Worm (Caenorhabditis elegans) whole organism, early embryonic: ENCODE measurements around the gene F56D2.3.

Experiments used
- B0310.2 ChIP-seq: sonication (generic microtip); optimal IDR thresholded peaks from 2 replicates; lab custom pipeline; 2016; ENCODE audit warnings: mild to moderate bottlenecking, missing genetic modification characterization, missing compliant biosample characterization
- F13C5.2 ChIP-seq: sonication (generic microtip); optimal IDR thresholded peaks from 2 replicates; lab custom pipeline; 2017; ENCODE audit warnings: mild to moderate bottlenecking, missing genetic modification characterization, inconsistent platforms, missing compliant biosample characterization
- aly-1 ChIP-seq: sonication (generic microtip); optimal IDR thresholded peaks from 2 replicates; lab custom pipeline; 2016; ENCODE audit warnings: missing genetic modification characterization, missing compliant biosample characterization
- ama-1 ChIP-seq: fragments of 150-350 bp; optimal IDR thresholded peaks from 2 replicates; lab custom pipeline; 2014
- ceh-13 ChIP-seq: fragments of 200-800 bp; sonication (Bioruptor generic); optimal IDR thresholded peaks from 2 replicates; lab custom pipeline; 2018; ENCODE audit warnings: mild to moderate bottlenecking, missing genetic modification characterization, missing compliant biosample characterization
- ceh-36 ChIP-seq: sonication (generic microtip); optimal IDR thresholded peaks from 2 replicates; lab custom pipeline; 2016; ENCODE audit warnings: missing genetic modification characterization, inconsistent platforms, missing compliant biosample characterization
- ets-7 ChIP-seq: sonication (generic microtip); optimal IDR thresholded peaks from 2 replicates; lab custom pipeline; 2016; ENCODE audit warnings: missing genotype, missing genetic modification characterization, missing compliant biosample characterization
- flt-1 ChIP-seq: fragments of 200-800 bp; sonication (Bioruptor generic); IDR thresholded peaks from 2 replicates; pipeline ENCODE4 v1.3.6; 2022; ENCODE audit warnings: missing genetic modification characterization, missing compliant biosample characterization
- hmbx-1 ChIP-seq: sonication (generic microtip); optimal IDR thresholded peaks from 2 replicates; lab custom pipeline; 2016; ENCODE audit warnings: mild to moderate bottlenecking, missing genetic modification characterization, missing compliant biosample characterization
- hmg-4 ChIP-seq: fragments of 200-800 bp; sonication (Bioruptor generic); optimal IDR thresholded peaks from 2 replicates; lab custom pipeline; 2018; ENCODE audit warnings: mild to moderate bottlenecking, missing genetic modification characterization, missing compliant biosample characterization
- hnd-1 ChIP-seq: sonication (generic microtip); optimal IDR thresholded peaks from 2 replicates; lab custom pipeline; 2016; ENCODE audit warnings: missing genetic modification characterization, missing compliant biosample characterization
- pes-1 ChIP-seq: fragments of 200-800 bp; sonication (Bioruptor generic); IDR thresholded peaks from 2 replicates; pipeline ENCODE4 v1.3.6; 2022; ENCODE audit warnings: missing genetic modification reagents, missing genetic modification characterization, missing compliant biosample characterization
- scrt-1 ChIP-seq: fragments of 200-800 bp; sonication (Bioruptor generic); IDR thresholded peaks from 2 replicates; pipeline ENCODE4 v1.3.6; 2022; ENCODE audit warnings: missing genetic modification characterization, missing compliant biosample characterization
- sea-1 ChIP-seq: fragments of 200-800 bp; sonication (Bioruptor generic); conservative IDR thresholded peaks from 2 replicates; pipeline ENCODE4 v1.3.6; 2022; ENCODE audit warnings: missing genetic modification characterization, missing compliant biosample characterization
- tbx-11 ChIP-seq: fragments of 200-800 bp; sonication (Bioruptor generic); IDR thresholded peaks from 2 replicates; pipeline ENCODE4 v1.3.6; 2022; ENCODE audit warnings: missing genetic modification characterization, missing compliant biosample characterization
- tbx-37 ChIP-seq: fragments of 200-800 bp; sonication (Bioruptor generic); conservative IDR thresholded peaks from 2 replicates; pipeline ENCODE4 v1.3.6; 2022; ENCODE audit warnings: missing genetic modification reagents, missing genetic modification characterization, missing compliant biosample characterization
- tra-4 ChIP-seq: sonication (generic microtip); optimal IDR thresholded peaks from 2 replicates; lab custom pipeline; 2017; ENCODE audit warnings: missing genetic modification characterization, missing compliant biosample characterization

The F56D2.3 gene

ce11 chrIII:5599958-5600357 is 15.2 kb downstream of the F56D2.3 start, which contains the start of gene wdr-37:
Gene wdr-37, minus strand, starts transcription at chrIII:5600058.
- TF ChIP-seq hmbx-1 = no peak
- TF ChIP-seq scrt-1 (GFP tag; lab: Robert Waterston, UW) = no peak
- no peak for TF ChIP-seq sea-1 (GFP tag; lab: Robert Waterston, UW)

ce11 chrIII:5601999-5602398 is 17.3 kb downstream of the F56D2.3 start:
- peak; percentile 98 for TF ChIP-seq flt-1 (GFP tag; lab: Robert Waterston, UW)
- peak; percentile 96 for TF ChIP-seq tbx-11 (GFP tag; lab: Robert Waterston, UW)
- TF ChIP-seq tra-4 (tag; lab: Kevin White, UChicago) = peak; percentile 94
- peak; percentile 97 for TF ChIP-seq sea-1 (GFP tag; lab: Robert Waterston, UW)
- TF ChIP-seq aly-1 (tag; lab: Kevin White, UChicago) = peak; percentile 99
- TF ChIP-seq scrt-1 (GFP tag; lab: Robert Waterston, UW) = peak; percentile 98
- TF ChIP-seq hmbx-1 = peak; percentile 91
- TF ChIP-seq F13C5.2 (tag; lab: Kevin White, UChicago) = peak; percentile 97
- TF ChIP-seq ets-7 (tag; lab: Kevin White, UChicago) = peak; percentile 90
- TF ChIP-seq ceh-36 (tag; lab: Kevin White, UChicago) = peak; percentile 97
- TF ChIP-seq pes-1 = peak; percentile 97
- peak; percentile 91 for TF ChIP-seq ceh-13 (GFP tag; lab: Kevin White, UChicago)
- TF ChIP-seq hnd-1 (tag; lab: Kevin White, UChicago) = peak; percentile 86
- TF ChIP-seq hmg-4 (GFP tag; lab: Kevin White, UChicago) = peak; percentile 99
- peak; percentile 96 for TF ChIP-seq B0310.2 (tag; lab: Kevin White, UChicago)
- TF ChIP-seq tbx-37 = peak; percentile 96
- TF ChIP-seq ama-1 = no peak

ce11 chrIII:5603439-5603986 is 18.8 kb downstream of the F56D2.3 start, which contains the start of gene madf-11:
Gene madf-11, minus strand, starts transcription at chrIII:5603489.
- TF ChIP-seq flt-1 (GFP tag; lab: Robert Waterston, UW) (no peak), sea-1 (GFP tag; lab: Robert Waterston, UW) (no peak), B0310.2 (tag; lab: Kevin White, UChicago) (no peak), ets-7 (tag; lab: Kevin White, UChicago) (peak; percentile 1), scrt-1 (GFP tag; lab: Robert Waterston, UW) (no peak), hmbx-1 (no peak), ceh-13 (GFP tag; lab: Kevin White, UChicago) (no peak), pes-1 (no peak), ama-1 (no peak), ceh-36 (tag; lab: Kevin White, UChicago) (no peak), F13C5.2 (tag; lab: Kevin White, UChicago) (peak; percentile 6), hnd-1 (tag; lab: Kevin White, UChicago) (no peak), tra-4 (tag; lab: Kevin White, UChicago) (no peak), tbx-37 (0 out of 2 replicates have a peak, but pooled peaks have one; percentile 33), aly-1 (tag; lab: Kevin White, UChicago) (no peak), hmg-4 (GFP tag; lab: Kevin White, UChicago) (peak; percentile 68), tbx-11 (GFP tag; lab: Robert Waterston, UW) (no peak)

- TF ChIP-seq tra-4 (tag; lab: Kevin White, UChicago) = no peak
- no peak for TF ChIP-seq F13C5.2 (tag; lab: Kevin White, UChicago)
Observed at ce11 chrIII:5604080-5604479, 19.3 kb downstream of the F56D2.3 start, which contains the start of gene xnd-1. Gene xnd-1, plus strand, starts transcription at chrIII:5604460.

ce11 chrIII:5610276-5610675 is 25.5 kb downstream of the F56D2.3 start, which contains the start of gene C05D2.8:
Gene C05D2.8, minus strand, starts transcription at chrIII:5610346.
- TF ChIP-seq tra-4 (tag; lab: Kevin White, UChicago) (no peak), F13C5.2 (tag; lab: Kevin White, UChicago) (no peak), scrt-1 (GFP tag; lab: Robert Waterston, UW) (no peak), ama-1 (no peak), hmg-4 (GFP tag; lab: Kevin White, UChicago) (no peak), ceh-36 (tag; lab: Kevin White, UChicago) (no peak), aly-1 (tag; lab: Kevin White, UChicago) (no peak), B0310.2 (tag; lab: Kevin White, UChicago) (no peak), hmbx-1 (no peak), flt-1 (GFP tag; lab: Robert Waterston, UW) (no peak), ceh-13 (GFP tag; lab: Kevin White, UChicago) (no peak), pes-1 (no peak), ets-7 (tag; lab: Kevin White, UChicago) (no peak), tbx-37 (no peak)

ce11 chrIII:5611604-5612324 is 27.0 kb downstream of the F56D2.3 start, which contains the start of gene bas-1:
Gene bas-1, plus strand, starts transcription at chrIII:5612274.
- no peak for TF ChIP-seq F13C5.2 (tag; lab: Kevin White, UChicago)
- no peak for TF ChIP-seq ets-7 (tag; lab: Kevin White, UChicago)
- TF ChIP-seq aly-1 (tag; lab: Kevin White, UChicago) = no peak

- no peak for TF ChIP-seq aly-1 (tag; lab: Kevin White, UChicago)
- no peak for TF ChIP-seq flt-1 (GFP tag; lab: Robert Waterston, UW)
- TF ChIP-seq pes-1 = no peak
- no peak for TF ChIP-seq F13C5.2 (tag; lab: Kevin White, UChicago)
- no peak for TF ChIP-seq tbx-11 (GFP tag; lab: Robert Waterston, UW)
- TF ChIP-seq ama-1 = no peak
- no peak for TF ChIP-seq ceh-13 (GFP tag; lab: Kevin White, UChicago)
- no peak for TF ChIP-seq sea-1 (GFP tag; lab: Robert Waterston, UW)
- TF ChIP-seq hnd-1 (tag; lab: Kevin White, UChicago) = no peak
- no peak for TF ChIP-seq B0310.2 (tag; lab: Kevin White, UChicago)
- TF ChIP-seq scrt-1 (GFP tag; lab: Robert Waterston, UW) = no peak
- TF ChIP-seq hmg-4 (GFP tag; lab: Kevin White, UChicago) = no peak
- no peak for TF ChIP-seq ceh-36 (tag; lab: Kevin White, UChicago)
- TF ChIP-seq tra-4 (tag; lab: Kevin White, UChicago) = no peak
- no peak for TF ChIP-seq hmbx-1
Observed at ce11 chrIII:5614648-5615047, 29.9 kb downstream of the F56D2.3 start, which contains the start of gene basl-1. Gene basl-1, plus strand, starts transcription at chrIII:5614948.
